Fruit fly (Drosophila melanogaster): Measurements from ENCODE around the gene CG3777.

DNA sequence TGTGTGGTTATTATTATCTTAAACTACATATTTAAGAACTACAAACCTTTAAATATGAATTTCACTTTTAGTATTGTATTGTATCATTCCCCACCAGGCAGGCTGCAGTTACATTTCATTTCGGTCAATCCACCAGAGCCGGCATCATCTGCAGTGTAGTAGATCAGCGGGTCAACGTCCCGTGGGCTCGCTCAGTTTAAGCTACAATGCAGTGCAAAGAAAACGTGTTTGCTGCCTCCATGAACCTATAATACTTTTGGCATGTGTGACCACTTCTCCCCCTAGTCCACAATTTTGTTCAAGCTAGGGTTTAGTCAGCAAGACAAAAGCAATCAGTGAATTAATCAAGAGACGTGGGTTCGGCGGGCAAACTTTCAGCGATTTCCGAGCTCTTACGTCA lies 11.5 kb upstream of the CG3777 start:
- no peak for TF ChIP-seq psq (GFP tag; optimal IDR thresholded peaks at IDR 0.05)
- no peak for TF ChIP-seq OdsH (GFP tag; optimal IDR thresholded peaks at IDR 0.05)
- TF ChIP-seq GATAd (GFP tag; optimal IDR thresholded peaks at IDR 0.05) = no peak
- no peak for TF ChIP-seq fru (GFP tag; optimal IDR thresholded peaks at IDR 0.05)
- no peak for TF ChIP-seq Rel (GFP tag; optimal IDR thresholded peaks at IDR 0.05)
- no peak for TF ChIP-seq Rel (tag; optimal IDR thresholded peaks at IDR 0.05)
- no peak for TF ChIP-seq Hnf4 (GFP tag; optimal IDR thresholded peaks at IDR 0.05)
- TF ChIP-seq CG32264 (GFP tag; optimal IDR thresholded peaks at IDR 0.05) = no peak
- no peak for TF ChIP-seq CG9705 (GFP tag; optimal IDR thresholded peaks at IDR 0.05)
- TF ChIP-seq dmrt93B (GFP tag; optimal IDR thresholded peaks at IDR 0.05) = no peak
